Fruit fly (Drosophila melanogaster) whole organism, embryonic: ENCODE measurements around the gene GstD8.

Experiments
- B-H2 ChIP-seq: fragments of 200-800 bp; sonication (Bioruptor generic); optimal IDR thresholded peaks from 2 replicates; lab custom pipeline; 2018; ENCODE audit warnings: missing biosample characterization, mild to moderate bottlenecking, missing genetic modification characterization
- CG10267 ChIP-seq: fragments of 200-800 bp; sonication (Bioruptor generic); optimal IDR thresholded peaks from 2 replicates; lab custom pipeline; 2018; ENCODE audit warnings: missing biosample characterization, mild to moderate bottlenecking, missing genetic modification characterization, moderate library complexity
- CG11085 ChIP-seq: fragments of 200-800 bp; sonication (Bioruptor generic); IDR thresholded peaks from 2 replicates; pipeline ENCODE4 v1.3.6; 2022; ENCODE audit warnings: missing biosample characterization, missing genetic modification characterization
- CG11504 ChIP-seq: fragments of 200-800 bp; sonication (Bioruptor generic); optimal IDR thresholded peaks from 3 replicates; lab custom pipeline; 2019; ENCODE audit warnings: missing biosample characterization, mild to moderate bottlenecking, missing genetic modification characterization, moderate library complexity
- CG11695 ChIP-seq: fragments of 200-800 bp; sonication (Bioruptor generic); IDR thresholded peaks from 3 replicates; pipeline ENCODE4 v1.3.6; 2022; ENCODE audit warnings: missing biosample characterization, missing genetic modification characterization
- CG12391 ChIP-seq: fragments of 200-800 bp; sonication (Bioruptor generic); optimal IDR thresholded peaks from 3 replicates; lab custom pipeline; 2018; ENCODE audit warnings: missing biosample characterization, mild to moderate bottlenecking, missing genetic modification characterization, moderate library complexity
- CG14014 ChIP-seq: fragments of 200-800 bp; sonication (Bioruptor generic); IDR thresholded peaks from 2 replicates; pipeline ENCODE4 v1.3.6; 2022; ENCODE audit warnings: missing biosample characterization, missing genetic modification characterization
- CG15479 ChIP-seq: fragments of 200-800 bp; sonication (Bioruptor generic); optimal IDR thresholded peaks from 3 replicates; lab custom pipeline; 2019; ENCODE audit warnings: missing biosample characterization, mild to moderate bottlenecking, missing genetic modification characterization, moderate library complexity
- CG17361 ChIP-seq: fragments of 200-800 bp; sonication (Bioruptor generic); IDR thresholded peaks from 3 replicates; pipeline ENCODE4 v1.3.6; 2022; ENCODE audit warnings: missing biosample characterization, missing genetic modification characterization
- CG17612 ChIP-seq: fragments of 200-800 bp; sonication (Bioruptor generic); IDR thresholded peaks from 2 replicates; pipeline ENCODE4 v1.3.6; 2022; ENCODE audit warnings: missing biosample characterization, missing genetic modification characterization
- CG2199 ChIP-seq: fragments of 200-800 bp; sonication (Bioruptor generic); IDR thresholded peaks from 3 replicates; pipeline ENCODE4 v1.3.6; 2022; ENCODE audit warnings: missing biosample characterization, missing genetic modification characterization
- CG4360 ChIP-seq: fragments of 200-800 bp; sonication (Bioruptor generic); IDR thresholded peaks from 2 replicates; pipeline ENCODE4 v1.3.6; 2022; ENCODE audit warnings: missing biosample characterization, missing genetic modification characterization
- CG6254 ChIP-seq: fragments of 200-800 bp; sonication (Bioruptor generic); optimal IDR thresholded peaks from 3 replicates; lab custom pipeline; 2017; ENCODE audit warnings: mild to moderate bottlenecking, missing biosample characterization, missing genetic modification reagents, missing genetic modification characterization
- CG6654 ChIP-seq: fragments of 200-800 bp; sonication (Bioruptor generic); optimal IDR thresholded peaks from 2 replicates; lab custom pipeline; 2017; ENCODE audit warnings: missing biosample characterization, mild to moderate bottlenecking, missing genetic modification characterization
- CG6765 ChIP-seq: fragments of 200-800 bp; sonication (Bioruptor generic); optimal IDR thresholded peaks from 3 replicates; lab custom pipeline; 2017; ENCODE audit warnings: missing biosample characterization, mild to moderate bottlenecking, missing genetic modification characterization
- CG7357 ChIP-seq: fragments of 200-800 bp; sonication (Bioruptor generic); IDR thresholded peaks from 3 replicates; pipeline ENCODE4 v1.3.6; 2022; ENCODE audit warnings: missing biosample characterization, missing genetic modification characterization
- CG7839 ChIP-seq: fragments of 200-800 bp; sonication (Bioruptor generic); optimal IDR thresholded peaks from 3 replicates; lab custom pipeline; 2018; ENCODE audit warnings: missing biosample characterization, mild to moderate bottlenecking, missing genetic modification characterization, moderate library complexity
- CG8281 ChIP-seq: fragments of 200-800 bp; sonication (Bioruptor generic); optimal IDR thresholded peaks from 2 replicates; lab custom pipeline; 2018; ENCODE audit warnings: missing biosample characterization, mild to moderate bottlenecking, missing genetic modification characterization, moderate library complexity
- CG8478 ChIP-seq: fragments of >200 bp; optimal IDR thresholded peaks from 2 replicates; lab custom pipeline; 2018
- CG9817 ChIP-seq: fragments of 200-800 bp; sonication (Bioruptor generic); optimal IDR thresholded peaks from 2 replicates; lab custom pipeline; 2018; ENCODE audit warnings: missing biosample characterization, mild to moderate bottlenecking, missing genetic modification characterization, moderate library complexity
- Dad ChIP-seq: fragments of 200-800 bp; sonication (Bioruptor generic); optimal IDR thresholded peaks from 3 replicates; lab custom pipeline; 2016; ENCODE audit warnings: missing biosample characterization, missing genetic modification characterization
- Deaf1 ChIP-seq: fragments of 200-800 bp; optimal IDR thresholded peaks from 3 replicates; lab custom pipeline; 2019; ENCODE audit warnings: missing biosample characterization, mild to moderate bottlenecking, missing genetic modification characterization, moderate library complexity
- Dek ChIP-seq: fragments of 200-800 bp; sonication (Bioruptor generic); optimal IDR thresholded peaks from 3 replicates; lab custom pipeline; 2019; ENCODE audit warnings: missing biosample characterization, mild to moderate bottlenecking, missing genetic modification characterization, moderate library complexity
- Dfd ChIP-seq, 2 experiments: fragments of >200 bp; optimal IDR thresholded peaks; 2 replicates each; lab custom pipeline; 2017; ENCODE audit warnings: missing biosample characterization in 2 of 2, missing genetic modification characterization in 2 of 2
- Doc2 ChIP-seq: fragments of 200-800 bp; sonication (Bioruptor generic); IDR thresholded peaks from 2 replicates; pipeline ENCODE4 v1.3.6; 2022; ENCODE audit warnings: missing biosample characterization, missing genetic modification characterization
- GATAe ChIP-seq: fragments of 200-800 bp; sonication (Bioruptor generic); conservative IDR thresholded peaks from 2 replicates; pipeline ENCODE4 v1.3.6; 2022; ENCODE audit warnings: missing biosample characterization, missing genetic modification characterization
- Hand ChIP-seq: fragments of 200-800 bp; sonication (Bioruptor generic); optimal IDR thresholded peaks from 2 replicates; lab custom pipeline; 2017; ENCODE audit warnings: mild to moderate bottlenecking, missing biosample characterization, missing genetic modification reagents, missing genetic modification characterization
- Hey ChIP-seq: fragments of 200-800 bp; sonication (Bioruptor generic); optimal IDR thresholded peaks from 3 replicates; lab custom pipeline; 2018; ENCODE audit warnings: missing biosample characterization, mild to moderate bottlenecking, missing genetic modification characterization
- Lim3 ChIP-seq: fragments of 200-800 bp; sonication (Bioruptor generic); IDR thresholded peaks from 2 replicates; pipeline ENCODE4 v1.3.6; 2022; ENCODE audit warnings: missing biosample characterization, missing genetic modification characterization
- Myb ChIP-seq: fragments of 200-800 bp; sonication (Bioruptor generic); optimal IDR thresholded peaks from 2 replicates; lab custom pipeline; 2016; ENCODE audit warnings: missing biosample characterization, missing genetic modification characterization
- Nf-YA ChIP-seq: fragments of 200-800 bp; sonication (Bioruptor generic); IDR thresholded peaks from 2 replicates; pipeline ENCODE4 v1.3.6; 2022; ENCODE audit warnings: missing biosample characterization, missing genetic modification characterization
- Opbp ChIP-seq: fragments of 200-800 bp; sonication (Bioruptor generic); IDR thresholded peaks from 3 replicates; pipeline ENCODE4 v1.3.6; 2022; ENCODE audit warnings: missing biosample characterization, missing genetic modification characterization; ENCODE audit not compliant: partially characterized antibody
- Ssrp ChIP-seq: fragments of 200-800 bp; sonication (Bioruptor generic); optimal IDR thresholded peaks from 2 replicates; lab custom pipeline; 2018; ENCODE audit warnings: missing biosample characterization, mild to moderate bottlenecking, missing genetic modification characterization, moderate library complexity
- Stat92E ChIP-seq, 3 experiments: fragments of >200 bp in 2 of 3; fragments of 200-800 bp in 1 of 3; sonication (Bioruptor generic) in 1 of 3; optimal IDR thresholded peaks; 2 replicates each; lab custom pipeline; 2017 to 2019; ENCODE audit warnings: missing biosample characterization in 3 of 3, missing genetic modification characterization in 3 of 3, mild to moderate bottlenecking in 1 of 3, moderate library complexity in 1 of 3
- chm ChIP-seq: fragments of 200-800 bp; sonication (Bioruptor generic); IDR thresholded peaks from 2 replicates; pipeline ENCODE4 v1.3.6; 2022; ENCODE audit warnings: missing biosample characterization, missing genetic modification characterization
- croc ChIP-seq: fragments of 200-800 bp; sonication (Bioruptor generic); conservative IDR thresholded peaks from 3 replicates; pipeline ENCODE4 v1.3.6; 2022; ENCODE audit warnings: missing biosample characterization, missing genetic modification characterization
- eve ChIP-seq, 2 experiments: fragments of >200 bp; optimal IDR thresholded peaks; 2 replicates each; lab custom pipeline; 2017; ENCODE audit warnings: missing biosample characterization in 2 of 2, missing genetic modification characterization in 2 of 2
- gt ChIP-seq: fragments of 200-800 bp; sonication (Bioruptor generic); IDR thresholded peaks from 2 replicates; pipeline ENCODE4 v1.3.6; 2022; ENCODE audit warnings: missing biosample characterization, missing genetic modification characterization
- ham ChIP-seq: fragments of 200-800 bp; sonication (Bioruptor generic); IDR thresholded peaks from 2 replicates; pipeline ENCODE4 v1.3.6; 2022; ENCODE audit warnings: missing biosample characterization, missing genetic modification characterization
- hkb ChIP-seq, 2 experiments: fragments of 200-800 bp in 1 of 2; fragments of >200 bp in 1 of 2; sonication (Bioruptor generic) in 1 of 2; IDR thresholded peaks in 1 of 2; optimal IDR thresholded peaks in 1 of 2; 2 replicates each; pipeline versions ENCODE4 v1.3.6 to Lab custom; 2017 to 2022; ENCODE audit warnings: missing biosample characterization in 1 of 2, missing genetic modification characterization in 1 of 2
- hth ChIP-seq: fragments of >200 bp; optimal IDR thresholded peaks from 2 replicates; lab custom pipeline; 2017; ENCODE audit warnings: inconsistent platforms
- knrl ChIP-seq: fragments of 200-800 bp; sonication (Bioruptor generic); IDR thresholded peaks from 3 replicates; pipeline ENCODE4 v1.3.6; 2022; ENCODE audit warnings: missing biosample characterization, missing genetic modification characterization; ENCODE audit not compliant: partially characterized antibody
- mirr ChIP-seq: fragments of 200-800 bp; sonication (Bioruptor generic); optimal IDR thresholded peaks from 3 replicates; lab custom pipeline; 2018; ENCODE audit warnings: missing biosample characterization, mild to moderate bottlenecking, missing genetic modification characterization
- row ChIP-seq: fragments of 200-800 bp; sonication (Bioruptor generic); IDR thresholded peaks from 3 replicates; pipeline ENCODE4 v1.3.6; 2022; ENCODE audit warnings: missing biosample characterization, missing genetic modification characterization
- schlank ChIP-seq: fragments of 200-800 bp; sonication (Bioruptor generic); optimal IDR thresholded peaks from 2 replicates; lab custom pipeline; 2018; ENCODE audit warnings: missing biosample characterization, mild to moderate bottlenecking, missing genetic modification characterization
- scrt ChIP-seq: fragments of 200-800 bp; sonication (Bioruptor generic); optimal IDR thresholded peaks from 2 replicates; lab custom pipeline; 2018; ENCODE audit warnings: missing biosample characterization, mild to moderate bottlenecking, missing genetic modification characterization, moderate library complexity
- ssp ChIP-seq: fragments of 200-800 bp; sonication (Bioruptor generic); IDR thresholded peaks from 2 replicates; pipeline ENCODE4 v1.3.6; 2022; ENCODE audit warnings: missing biosample characterization, missing genetic modification characterization
- zen ChIP-seq: fragments of 200-800 bp; sonication (Bioruptor generic); optimal IDR thresholded peaks from 3 replicates; lab custom pipeline; 2018; ENCODE audit warnings: missing biosample characterization, mild to moderate bottlenecking, missing genetic modification characterization, moderate library complexity
- zfh1 ChIP-seq: fragments of 200-800 bp; sonication (Bioruptor generic); IDR thresholded peaks from 3 replicates; pipeline ENCODE4 v1.3.6; 2022; ENCODE audit warnings: missing biosample characterization, missing genetic modification characterization

The GstD8 gene

DNA sequence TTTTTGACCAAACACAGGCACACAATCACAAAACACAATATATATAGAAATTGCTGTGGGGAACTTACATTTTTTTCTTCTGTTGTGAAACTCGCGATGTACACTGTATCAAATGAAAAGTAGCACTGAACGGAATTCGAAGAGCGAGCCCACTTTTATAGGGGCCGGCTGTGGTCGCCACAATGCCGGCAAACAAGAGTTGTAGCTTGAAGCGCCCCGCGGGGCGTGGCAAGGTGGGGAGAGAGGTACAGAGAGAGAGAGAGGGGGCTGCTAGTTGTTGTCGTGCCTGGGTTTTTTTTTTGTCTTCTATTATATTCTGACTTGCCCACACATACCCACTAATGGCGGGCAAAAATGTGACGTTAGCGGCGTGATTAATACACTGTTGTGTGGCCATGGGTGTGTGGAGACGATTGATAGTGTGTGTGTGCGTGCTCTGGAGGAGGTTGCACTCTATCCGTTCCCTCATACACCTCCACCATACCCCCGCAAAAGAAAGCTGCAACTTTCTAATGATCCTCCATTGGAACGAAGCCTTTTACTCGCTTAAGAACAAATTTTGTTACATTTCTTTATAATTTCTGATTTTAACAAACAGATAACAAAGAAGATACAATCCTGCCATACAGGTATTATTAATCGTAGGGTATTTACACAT lies 10.5 kb upstream of the GstD8 start, which contains the start of gene GstD1 (continued):
- TF ChIP-seq Dfd (GFP tag; optimal IDR thresholded peaks at IDR 0.05; lab: Kevin White, UChicago): no peak
- peak; percentile 32 for TF ChIP-seq CG10267 (tag; lab: Kevin White, UChicago)
- no peak for TF ChIP-seq Ssrp (tag; lab: Kevin White, UChicago)
- TF ChIP-seq gt: no peak
- TF ChIP-seq B-H2: peak; percentile 79
- no peak for TF ChIP-seq hth (lab: Kevin White, UChicago)
- TF ChIP-seq CG8281: no peak
- no peak; the same call in 1 of the 2 replicates for TF ChIP-seq ssp (GFP tag; lab: Robert Waterston, UW)
- peak; percentile 35 for TF ChIP-seq scrt (GFP tag; lab: Kevin White, UChicago)
- peak; percentile 90; the same call in 2 of the 3 replicates for TF ChIP-seq CG2199 (GFP tag; lab: Robert Waterston, UW)
- no peak for TF ChIP-seq CG15479 (GFP tag; lab: Kevin White, UChicago)
- TF ChIP-seq CG17361 (GFP tag; lab: Robert Waterston, UW): peak; percentile 49; the same call in 1 of the 3 replicates
- no peak; the same call in 2 of the 3 replicates for TF ChIP-seq knrl (GFP tag; lab: Robert Waterston, UW)
- no peak for TF ChIP-seq CG6254
- TF ChIP-seq CG11695 (GFP tag; lab: Robert Waterston, UW): 0 out of 3 replicates have a peak, but pooled peaks have one; percentile 10
- no peak for TF ChIP-seq eve (GFP tag; optimal IDR thresholded peaks at IDR 0.05; lab: Kevin White, UChicago)
- TF ChIP-seq GATAe (GFP tag; lab: Robert Waterston, UW): no peak
- no peak for TF ChIP-seq CG7357 (GFP tag; lab: Robert Waterston, UW)
- TF ChIP-seq ham: no peak
- TF ChIP-seq croc (GFP tag; lab: Robert Waterston, UW): no peak
- TF ChIP-seq CG17612 (GFP tag; lab: Robert Waterston, UW): no peak
- peak; percentile 36; the same call in 1 of the 2 replicates for TF ChIP-seq CG14014 (GFP tag; lab: Robert Waterston, UW)
- no peak for TF ChIP-seq CG11085 (GFP tag; lab: Robert Waterston, UW)
- no peak for TF ChIP-seq Lim3
- TF ChIP-seq mirr (GFP tag; lab: Kevin White, UChicago): peak; percentile 43
- TF ChIP-seq zen (tag; lab: Kevin White, UChicago): no peak
- peak; percentile 30 for TF ChIP-seq CG9817
- TF ChIP-seq schlank (tag; lab: Kevin White, UChicago): peak; percentile 15
- no peak for TF ChIP-seq Nf-YA (GFP tag; lab: Robert Waterston, UW)
- TF ChIP-seq CG12391 (tag; lab: Kevin White, UChicago): peak; percentile 28
- peak; percentile 37 for TF ChIP-seq CG6765 (GFP tag; lab: Kevin White, UChicago)
- no peak for TF ChIP-seq CG8478
- peak; percentile 34 for TF ChIP-seq CG6654 (GFP tag; lab: Kevin White, UChicago)
- TF ChIP-seq hkb (optimal IDR thresholded peaks at IDR 0.05; lab: Kevin White, UChicago): no peak
- TF ChIP-seq hkb (GFP tag; IDR thresholded peaks at IDR 0.05; lab: Robert Waterston, UW): no peak
- no peak for TF ChIP-seq CG4360 (GFP tag; lab: Robert Waterston, UW)
- no peak for TF ChIP-seq Hand
- peak; percentile 18 for TF ChIP-seq Hey
- TF ChIP-seq Doc2: no peak
- TF ChIP-seq Dek (tag; lab: Kevin White, UChicago): peak; percentile 33
- TF ChIP-seq Myb: peak; percentile 4
- TF ChIP-seq Deaf1 (tag; lab: Kevin White, UChicago): peak; percentile 20
- TF ChIP-seq Opbp (GFP tag; lab: Robert Waterston, UW): peak; percentile 35; the same call in 2 of the 3 replicates
- TF ChIP-seq CG7839 (tag; lab: Kevin White, UChicago): peak; percentile 55
- no peak for TF ChIP-seq zfh1
- TF ChIP-seq CG11504 (tag; lab: Kevin White, UChicago): peak; percentile 50
- peak; percentile 64 for TF ChIP-seq row (GFP tag; lab: Robert Waterston, UW)
- TF ChIP-seq Dad (GFP tag; lab: Kevin White, UChicago): no peak
- peak in 1 of 3 experiments; percentile 21 for TF ChIP-seq Stat92E (GFP tag; optimal IDR thresholded peaks at IDR 0.05; lab: Kevin White, UChicago)
- peak; percentile 75 for TF ChIP-seq chm (GFP tag; lab: Robert Waterston, UW)
